Fruit fly (Drosophila melanogaster) whole organism, embryonic: Measurements from ENCODE around the gene Pde9.

Experiments used
- CG12769 ChIP-seq: fragments of 200-800 bp; sonication (Bioruptor generic); optimal IDR thresholded peaks from 2 replicates; lab custom pipeline; 2019; ENCODE audit warnings: missing biosample characterization, mild to moderate bottlenecking, missing genetic modification characterization, moderate library complexity
- CG2678 ChIP-seq: fragments of 200-800 bp; sonication (Bioruptor generic); optimal IDR thresholded peaks from 3 replicates; lab custom pipeline; 2019; ENCODE audit warnings: missing biosample characterization, mild to moderate bottlenecking, missing genetic modification characterization, moderate library complexity
- CG43689 ChIP-seq: fragments of 200-800 bp; sonication (Bioruptor generic); IDR thresholded peaks from 2 replicates; pipeline ENCODE4 v1.3.6; 2022; ENCODE audit warnings: missing biosample characterization, missing genetic modification characterization
- CG7745 ChIP-seq: fragments of 200-800 bp; sonication (Bioruptor generic); optimal IDR thresholded peaks from 2 replicates; lab custom pipeline; 2018; ENCODE audit warnings: missing biosample characterization, mild to moderate bottlenecking, missing genetic modification characterization, moderate library complexity
- CG8281 ChIP-seq: fragments of 200-800 bp; sonication (Bioruptor generic); optimal IDR thresholded peaks from 2 replicates; lab custom pipeline; 2018; ENCODE audit warnings: missing biosample characterization, mild to moderate bottlenecking, missing genetic modification characterization, moderate library complexity
- CTCF ChIP-seq: fragments of 200-800 bp; sonication (Bioruptor generic); optimal IDR thresholded peaks from 2 replicates; lab custom pipeline; 2017; ENCODE audit warnings: missing biosample characterization, mild to moderate bottlenecking, missing genetic modification characterization, moderate library complexity
- Dip2 ChIP-seq: fragments of 200-800 bp; sonication (Bioruptor generic); IDR thresholded peaks from 2 replicates; pipeline ENCODE4 v1.3.6; 2022; ENCODE audit warnings: missing biosample characterization, missing genetic modification characterization
- Dref ChIP-seq: fragments of 200-800 bp; sonication (Bioruptor generic); IDR thresholded peaks from 2 replicates; pipeline ENCODE4 v1.3.6; 2022; ENCODE audit warnings: missing biosample characterization, missing genetic modification characterization
- Optix ChIP-seq: fragments of 200-800 bp; sonication (Bioruptor generic); IDR thresholded peaks from 3 replicates; pipeline ENCODE4 v1.3.6; 2022; ENCODE audit warnings: missing biosample characterization, missing genetic modification characterization
- ash1 ChIP-seq: fragments of 200-800 bp; sonication (Bioruptor generic); optimal IDR thresholded peaks from 2 replicates; lab custom pipeline; 2018; ENCODE audit warnings: missing biosample characterization, mild to moderate bottlenecking, missing genetic modification characterization
- ewg ChIP-seq: fragments of 200-800 bp; sonication (Bioruptor generic); optimal IDR thresholded peaks from 3 replicates; lab custom pipeline; 2017; ENCODE audit warnings: mild to moderate bottlenecking, missing biosample characterization, missing genetic modification reagents, missing genetic modification characterization
- nom ChIP-seq: fragments of 200-800 bp; sonication (Bioruptor generic); optimal IDR thresholded peaks from 2 replicates; lab custom pipeline; 2017; ENCODE audit warnings: missing biosample characterization, missing genetic modification characterization, mild to moderate bottlenecking, moderate library complexity, missing genetic modification reagents
- psq ChIP-seq: fragments of 200-800 bp; sonication (Bioruptor generic); optimal IDR thresholded peaks from 2 replicates; lab custom pipeline; 2017; ENCODE audit warnings: missing biosample characterization, missing genetic modification characterization

- TF ChIP-seq ewg (GFP tag; lab: Kevin White, UChicago) (no peak), CG12769 (tag; lab: Kevin White, UChicago) (no peak), psq (GFP tag; lab: Kevin White, UChicago) (no peak), Dref (no peak), CG7745 (tag; lab: Kevin White, UChicago) (no peak), Dip2 (no peak), ash1 (GFP tag; lab: Kevin White, UChicago) (no peak), Optix (no peak), nom (GFP tag; lab: Kevin White, UChicago) (peak; percentile 97), CG8281 (tag; lab: Kevin White, UChicago) (no peak), CTCF (no peak), CG2678 (tag; lab: Kevin White, UChicago) (no peak), CG43689 (GFP tag; lab: Robert Waterston, UW) (no peak)
These were observed 6.8 kb downstream of the Pde9 start for dm6 chrX:12890166-12890825.
